Worm (Caenorhabditis elegans) whole organism, L1 larva: ENCODE data around the gene lgg-2.
A peak's percentile ranks its signal among the peaks of the same experiment; 100 is the strongest.

Experiments
- F16B12.6 ChIP-seq: fragments of 150-350 bp; optimal IDR thresholded peaks from 2 replicates; lab custom pipeline; 2014; ENCODE audit warnings: missing biosample characterization, missing genetic modification characterization
- ceh-8 ChIP-seq: fragments of 200-800 bp; sonication (Bioruptor generic); optimal IDR thresholded peaks from 2 replicates; lab custom pipeline; 2018; ENCODE audit warnings: mild to moderate bottlenecking, missing genetic modification characterization, moderate library complexity, missing compliant biosample characterization
- ceh-90 ChIP-seq: sonication (generic microtip); optimal IDR thresholded peaks from 2 replicates; lab custom pipeline; 2016; ENCODE audit warnings: missing genetic modification characterization, missing compliant biosample characterization
- ces-1 ChIP-seq: fragments of 150-350 bp; optimal IDR thresholded peaks from 2 replicates; lab custom pipeline; 2014; ENCODE audit warnings: missing biosample characterization, missing genetic modification reagents, missing genetic modification characterization
- dpl-1 ChIP-seq, 3 experiments: fragments of 150-350 bp in 2 of 3; sonication (generic microtip) in 1 of 3; optimal IDR thresholded peaks; 2 replicates each; lab custom pipeline; 2014 to 2017; ENCODE audit warnings: missing biosample characterization in 3 of 3, missing genetic modification characterization in 3 of 3, missing genetic modification reagents in 3 of 3
- egl-27 ChIP-seq, 2 experiments: fragments of 150-350 bp in 1 of 2; sonication (generic microtip); optimal IDR thresholded peaks; 3 replicates each; lab custom pipeline; 2017 to 2018; ENCODE audit warnings: missing biosample characterization in 2 of 2, missing genetic modification characterization in 2 of 2, missing genetic modification reagents in 2 of 2
- ets-5 ChIP-seq: fragments of 200-800 bp; sonication (Bioruptor generic); IDR thresholded peaks from 2 replicates; pipeline ENCODE4 v1.3.6; 2022; ENCODE audit warnings: missing genetic modification characterization, missing compliant biosample characterization
- fkh-10 ChIP-seq: sonication (generic microtip); optimal IDR thresholded peaks from 2 replicates; lab custom pipeline; 2017; ENCODE audit warnings: missing biosample characterization, missing genetic modification reagents, missing genetic modification characterization
- fkh-4 ChIP-seq: sonication (generic microtip); optimal IDR thresholded peaks from 2 replicates; lab custom pipeline; 2016; ENCODE audit warnings: missing compliant biosample characterization, missing genetic modification characterization, borderline replicate concordance
- fkh-8 ChIP-seq: sonication (generic microtip); optimal IDR thresholded peaks from 2 replicates; lab custom pipeline; 2016; ENCODE audit warnings: mild to moderate bottlenecking, missing genetic modification characterization, missing compliant biosample characterization
- fos-1 ChIP-seq: fragments of 150-350 bp; optimal IDR thresholded peaks from 2 replicates; lab custom pipeline; 2014; ENCODE audit warnings: missing biosample characterization, missing genetic modification characterization
- grh-1 ChIP-seq: fragments of 200-800 bp; sonication (Bioruptor generic); IDR thresholded peaks from 2 replicates; pipeline ENCODE4 v1.3.6; 2022; ENCODE audit warnings: missing genetic modification reagents, missing genetic modification characterization, missing compliant biosample characterization
- hlh-4 ChIP-seq: sonication (generic microtip); optimal IDR thresholded peaks from 2 replicates; lab custom pipeline; 2016; ENCODE audit warnings: mild to moderate bottlenecking, missing genetic modification characterization, missing compliant biosample characterization
- hpl-2 ChIP-seq: fragments of 150-350 bp; optimal IDR thresholded peaks from 2 replicates; lab custom pipeline; 2014; ENCODE audit warnings: missing biosample characterization, missing genetic modification reagents, missing genetic modification characterization
- isw-1 ChIP-seq: fragments of 200-800 bp; sonication (Bioruptor generic); IDR thresholded peaks from 2 replicates; pipeline ENCODE4 v1.3.6; 2022; ENCODE audit warnings: missing genetic modification characterization, missing compliant biosample characterization
- jun-1 ChIP-seq: fragments of 150-350 bp; optimal IDR thresholded peaks from 2 replicates; lab custom pipeline; 2014; ENCODE audit warnings: missing biosample characterization, missing genetic modification reagents, missing genetic modification characterization
- lin-13 ChIP-seq: fragments of 150-350 bp; optimal IDR thresholded peaks from 2 replicates; lab custom pipeline; 2014; ENCODE audit warnings: missing biosample characterization, missing genetic modification reagents, missing genetic modification characterization
- lin-35 ChIP-seq, 2 experiments: fragments of 150-350 bp; optimal IDR thresholded peaks; 2 replicates each; lab custom pipeline; 2014; ENCODE audit warnings: missing biosample characterization in 2 of 2, missing genetic modification characterization in 2 of 2, missing genetic modification reagents in 2 of 2
- lsy-2 ChIP-seq, 2 experiments: fragments of 150-350 bp; optimal IDR thresholded peaks; 2 replicates each; lab custom pipeline; 2014; ENCODE audit warnings: missing biosample characterization in 2 of 2, missing genetic modification characterization in 2 of 2
- mef-2 ChIP-seq: fragments of 150-350 bp; optimal IDR thresholded peaks from 2 replicates; lab custom pipeline; 2014; ENCODE audit warnings: missing biosample characterization, missing genetic modification characterization
- mep-1 ChIP-seq: fragments of 150-350 bp; optimal IDR thresholded peaks from 2 replicates; lab custom pipeline; 2014; ENCODE audit warnings: missing biosample characterization, missing genetic modification characterization
- nhr-19 ChIP-seq: fragments of 200-800 bp; sonication (Bioruptor generic); conservative IDR thresholded peaks from 2 replicates; pipeline ENCODE4 v1.3.6; 2022; ENCODE audit warnings: missing genetic modification characterization, missing compliant biosample characterization
- nhr-20 ChIP-seq: sonication (generic microtip); optimal IDR thresholded peaks from 2 replicates; lab custom pipeline; 2016; ENCODE audit warnings: mild to moderate bottlenecking, missing genetic modification characterization, missing compliant biosample characterization
- nhr-237 ChIP-seq: fragments of 150-350 bp; optimal IDR thresholded peaks from 2 replicates; lab custom pipeline; 2014; ENCODE audit warnings: missing biosample characterization, missing genetic modification characterization
- nhr-28 ChIP-seq: fragments of 150-350 bp; optimal IDR thresholded peaks from 2 replicates; lab custom pipeline; 2014; ENCODE audit warnings: missing biosample characterization, missing genetic modification characterization
- nhr-47 ChIP-seq: sonication (generic microtip); optimal IDR thresholded peaks from 2 replicates; lab custom pipeline; 2016; ENCODE audit warnings: mild to moderate bottlenecking, missing genetic modification characterization, moderate library complexity, missing compliant biosample characterization
- nhr-71 ChIP-seq: sonication (generic microtip); optimal IDR thresholded peaks from 2 replicates; lab custom pipeline; 2016; ENCODE audit warnings: mild to moderate bottlenecking, missing genetic modification characterization, moderate library complexity, missing compliant biosample characterization
- nhr-76 ChIP-seq: sonication (generic microtip); optimal IDR thresholded peaks from 2 replicates; lab custom pipeline; 2017; ENCODE audit warnings: missing biosample characterization, missing genetic modification characterization
- nhr-90 ChIP-seq: sonication (generic microtip); optimal IDR thresholded peaks from 2 replicates; lab custom pipeline; 2016; ENCODE audit warnings: mild to moderate bottlenecking, missing genetic modification characterization, missing compliant biosample characterization; ENCODE audit not compliant: poor library complexity
- pax-3 ChIP-seq: fragments of 200-800 bp; sonication (Bioruptor generic); optimal IDR thresholded peaks from 2 replicates; lab custom pipeline; 2018; ENCODE audit warnings: mild to moderate bottlenecking, missing genetic modification characterization, moderate library complexity, missing compliant biosample characterization
- pqm-1 ChIP-seq: sonication (generic microtip); optimal IDR thresholded peaks from 3 replicates; lab custom pipeline; 2017; ENCODE audit warnings: missing biosample characterization, missing genetic modification characterization
- snpc-4 ChIP-seq: fragments of 150-350 bp; optimal IDR thresholded peaks from 2 replicates; lab custom pipeline; 2014; ENCODE audit warnings: missing biosample characterization, missing genetic modification characterization
- sox-4 ChIP-seq: sonication (generic microtip); optimal IDR thresholded peaks from 2 replicates; lab custom pipeline; 2016; ENCODE audit warnings: missing genetic modification characterization, missing compliant biosample characterization
- sptf-1 ChIP-seq: fragments of 150-350 bp; optimal IDR thresholded peaks from 2 replicates; lab custom pipeline; 2014; ENCODE audit warnings: missing biosample characterization, missing genetic modification characterization
- sup-37 ChIP-seq: fragments of 200-800 bp; sonication (Bioruptor generic); optimal IDR thresholded peaks from 2 replicates; lab custom pipeline; 2018; ENCODE audit warnings: mild to moderate bottlenecking, missing genetic modification characterization, missing compliant biosample characterization
- swsn-7 ChIP-seq: sonication (generic microtip); optimal IDR thresholded peaks from 2 replicates; lab custom pipeline; 2016; ENCODE audit warnings: missing genetic modification characterization, missing compliant biosample characterization
- unc-130 ChIP-seq: fragments of 150-350 bp; optimal IDR thresholded peaks from 2 replicates; lab custom pipeline; 2017; ENCODE audit warnings: missing biosample characterization, missing genetic modification characterization, inconsistent platforms
- unc-86 ChIP-seq: sonication (generic microtip); optimal IDR thresholded peaks from 2 replicates; lab custom pipeline; 2016; ENCODE audit warnings: missing genetic modification characterization, missing compliant biosample characterization
- unc-98 ChIP-seq: fragments of 200-800 bp; sonication (Bioruptor generic); IDR thresholded peaks from 2 replicates; pipeline ENCODE4 v1.3.6; 2022; ENCODE audit warnings: missing genetic modification characterization, missing compliant biosample characterization
- vab-15 ChIP-seq: sonication (generic microtip); optimal IDR thresholded peaks from 2 replicates; lab custom pipeline; 2017; ENCODE audit warnings: missing genotype, mild to moderate bottlenecking, missing genetic modification characterization, missing compliant biosample characterization
- zag-1 ChIP-seq: fragments of 150-350 bp; optimal IDR thresholded peaks from 2 replicates; lab custom pipeline; 2014; ENCODE audit warnings: missing biosample characterization, missing genetic modification characterization
- ztf-11 ChIP-seq, 2 experiments: sonication (generic microtip); optimal IDR thresholded peaks; 2 replicates each; lab custom pipeline; 2016 to 2017; ENCODE audit warnings: missing genetic modification characterization in 2 of 2, missing biosample characterization in 1 of 2, missing compliant biosample characterization in 1 of 2
- ztf-4 ChIP-seq: fragments of 150-350 bp; optimal IDR thresholded peaks from 2 replicates; lab custom pipeline; 2014; ENCODE audit warnings: missing biosample characterization, missing genetic modification characterization

Gene lgg-2

ce11 chrIV:10896512-10896911, 39.2 kb downstream of the lgg-2 start, which contains the start of gene srlf-13:
Gene srlf-13 (minus strand): TSS chrIV:10896612.
- no peak for TF ChIP-seq zag-1 (tag; lab: Kevin White, UChicago)
- no peak for TF ChIP-seq fkh-10 (GFP tag; lab: Kevin White, UChicago)
- TF ChIP-seq ztf-4 (tag; lab: Kevin White, UChicago): no peak

- TF ChIP-seq lin-13 (GFP tag; lab: Kevin White, UChicago) (no peak), ztf-11 (tag; optimal IDR thresholded peaks at IDR 0.05; lab: Kevin White, UChicago) (no peak), lsy-2 (tag; optimal IDR thresholded peaks at IDR 0.05; lab: Kevin White, UChicago) (no peak), unc-130 (tag; lab: Kevin White, UChicago) (no peak), sup-37 (GFP tag; lab: Kevin White, UChicago) (no peak), snpc-4 (tag; lab: Kevin White, UChicago) (no peak), nhr-237 (tag; lab: Kevin White, UChicago) (no peak), fkh-4 (no peak)
- TF ChIP-seq, all 84 proteins: peak for 0
Measured at ce11 chrIV:10894255-10894654, 41.4 kb downstream of the lgg-2 start, which contains the start of gene srlf-14. Gene srlf-14 (minus strand): TSS chrIV:10894355.

- TF ChIP-seq ces-1: no peak
- no peak for TF ChIP-seq unc-86 (tag; lab: Kevin White, UChicago)
- TF ChIP-seq isw-1 (GFP tag; lab: Robert Waterston, UW): no peak
- TF ChIP-seq sox-4 (tag; lab: Kevin White, UChicago): no peak
- no peak for TF ChIP-seq pax-3 (tag; lab: Kevin White, UChicago)
- no peak for TF ChIP-seq nhr-76
- no peak for TF ChIP-seq nhr-90 (tag; lab: Kevin White, UChicago)
- TF ChIP-seq lin-35 (GFP tag; optimal IDR thresholded peaks at IDR 0.05; lab: Kevin White, UChicago): no peak
- TF ChIP-seq nhr-19: no peak
- no peak for TF ChIP-seq nhr-28 (tag; lab: Kevin White, UChicago)
- no peak for TF ChIP-seq unc-98
- TF ChIP-seq ets-5 (GFP tag; lab: Robert Waterston, UW): no peak
- TF ChIP-seq dpl-1 (GFP tag; optimal IDR thresholded peaks at IDR 0.05; lab: Kevin White, UChicago): no peak
- no peak for TF ChIP-seq jun-1 (tag; lab: Kevin White, UChicago)
- no peak for TF ChIP-seq F16B12.6 (tag; lab: Kevin White, UChicago)
- TF ChIP-seq mep-1 (tag; lab: Kevin White, UChicago): no peak
- no peak for TF ChIP-seq mef-2
- TF ChIP-seq hpl-2: no peak
- TF ChIP-seq, all 84 proteins: peak for 0
Measured at ce11 chrIV:10891993-10892392, 43.7 kb downstream of the lgg-2 start, which contains the start of gene srlf-12. Gene srlf-12 (minus strand): TSS chrIV:10892093.

ce11 chrIV:10889820-10890462, 45.8 kb downstream of the lgg-2 start, which contains the start of gene F13E9.15:
Gene F13E9.15 (minus strand): TSS chrIV:10889870.
- TF ChIP-seq ceh-90 (tag; lab: Kevin White, UChicago) (peak; percentile 36), pqm-1 (tag; lab: Kevin White, UChicago) (no peak), fkh-8 (tag; lab: Kevin White, UChicago) (peak; percentile 89), sptf-1 (no peak), hlh-4 (peak; percentile 96), nhr-71 (tag; lab: Kevin White, UChicago) (peak; percentile 71), fos-1 (peak; percentile 10), nhr-20 (tag; lab: Kevin White, UChicago) (peak; percentile 2), grh-1 (GFP tag; lab: Robert Waterston, UW) (no peak), lin-13 (GFP tag; lab: Kevin White, UChicago) (no peak), ceh-8 (GFP tag; lab: Kevin White, UChicago) (peak; percentile 70), zag-1 (tag; lab: Kevin White, UChicago) (no peak), fkh-4 (no peak), vab-15 (tag; lab: Kevin White, UChicago) (no peak), egl-27 (tag; optimal IDR thresholded peaks at IDR 0.05; lab: Kevin White, UChicago) (no peak), swsn-7 (tag; lab: Kevin White, UChicago) (no peak), isw-1 (GFP tag; lab: Robert Waterston, UW) (no peak), ces-1 (no peak), fkh-10 (GFP tag; lab: Kevin White, UChicago) (peak; percentile 17), ets-5 (GFP tag; lab: Robert Waterston, UW) (no peak), nhr-47 (tag; lab: Kevin White, UChicago) (peak; percentile 63)
- TF ChIP-seq, all 84 proteins: peak for 9
